Fruit fly (Drosophila melanogaster) Kc167 (cell line): ENCODE measurements around the gene CG46505.
"Not testable (repeated sequence)": the region's sequence is repeated elsewhere in the genome, so short reads cannot be mapped to it uniquely, and the experiment has no call there.

Source experiments
- Myc ChIP-seq: fragments of >200 bp; optimal IDR thresholded peaks from 2 replicates; lab custom pipeline; 2017; ENCODE audit warnings: missing external identifiers
- Sin3A ChIP-seq: fragments of >200 bp; optimal IDR thresholded peaks from 2 replicates; lab custom pipeline; 2018; ENCODE audit warnings: missing external identifiers
- h ChIP-seq: fragments of >200 bp; optimal IDR thresholded peaks from 3 replicates; lab custom pipeline; 2018; ENCODE audit warnings: missing external identifiers
- insv ChIP-seq: fragments of >200 bp; optimal IDR thresholded peaks from 3 replicates; lab custom pipeline; 2018; ENCODE audit warnings: missing external identifiers
- psq ChIP-seq: fragments of >200 bp; optimal IDR thresholded peaks from 2 replicates; lab custom pipeline; 2017; ENCODE audit warnings: missing external identifiers
- ttk ChIP-seq: sonication (Bioruptor generic); optimal IDR thresholded peaks from 2 replicates; lab custom pipeline; 2017; ENCODE audit warnings: missing external identifiers

The CG46505 gene

DNA sequence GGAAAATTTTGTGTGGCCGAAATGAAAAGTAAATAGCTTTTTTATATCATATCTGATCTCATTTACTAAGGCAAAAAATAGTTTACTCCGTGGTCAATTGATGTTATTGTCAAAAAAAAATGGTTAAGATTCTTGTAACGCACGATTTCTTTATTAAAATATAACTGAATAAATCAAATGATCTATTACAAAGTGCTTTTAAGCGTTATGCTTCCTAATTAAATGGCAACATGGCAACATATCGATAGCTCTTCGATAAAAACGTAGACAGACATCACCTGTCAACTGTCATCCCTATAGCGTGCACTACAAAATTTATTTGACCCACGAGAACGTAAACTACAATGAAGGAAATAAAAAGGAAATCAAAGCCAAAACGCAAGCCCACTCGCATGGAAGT is at the start of gene CG46505:
Gene CG46505 (plus strand): TSS at position 301 of the 400 bp plus-strand sequence.
- not testable (repeated sequence) for TF ChIP-seq insv, psq, Sin3A (lab: Kevin White, UChicago)

DNA sequence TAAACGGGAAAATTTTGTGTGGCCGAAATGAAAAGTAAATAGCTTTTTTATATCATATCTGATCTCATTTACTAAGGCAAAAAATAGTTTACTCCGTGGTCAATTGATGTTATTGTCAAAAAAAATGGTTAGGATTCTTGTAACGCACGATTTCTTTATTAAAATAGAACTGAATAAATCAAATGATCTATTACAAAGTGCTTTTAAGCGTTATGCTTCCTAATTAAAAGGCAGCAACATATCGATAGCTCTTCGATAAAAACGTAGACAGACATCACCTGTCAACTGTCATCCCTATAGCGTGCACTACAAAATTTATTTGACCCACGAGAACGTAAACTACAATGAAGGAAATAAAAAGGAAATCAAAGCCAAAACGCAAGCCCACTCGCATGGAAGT is 9.9 kb upstream of the CG46505 start, which contains the start of gene CG40813:
Gene CG40813 (plus strand): TSS at position 301 of the 400 bp plus-strand sequence.
- not testable (repeated sequence) for TF ChIP-seq Sin3A, psq, ttk (lab: Kevin White, UChicago)

DNA sequence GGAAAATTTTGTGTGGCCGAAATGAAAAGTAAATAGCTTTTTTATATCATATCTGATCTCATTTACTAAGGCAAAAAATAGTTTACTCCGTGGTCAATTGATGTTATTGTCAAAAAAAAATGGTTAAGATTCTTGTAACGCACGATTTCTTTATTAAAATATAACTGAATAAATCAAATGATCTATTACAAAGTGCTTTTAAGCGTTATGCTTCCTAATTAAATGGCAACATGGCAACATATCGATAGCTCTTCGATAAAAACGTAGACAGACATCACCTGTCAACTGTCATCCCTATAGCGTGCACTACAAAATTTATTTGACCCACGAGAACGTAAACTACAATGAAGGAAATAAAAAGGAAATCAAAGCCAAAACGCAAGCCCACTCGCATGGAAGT is 5.2 kb upstream of the CG46505 start, which contains the start of gene CG46504:
Gene CG46504 (plus strand): TSS at position 301 of the 400 bp plus-strand sequence.
- not testable (repeated sequence) for TF ChIP-seq h, Myc, insv (lab: Kevin White, UChicago)

dm6 chrX:22157587-22157986 is 4.9 kb downstream of the CG46505 start, which contains the start of gene CG46506:
TSS of gene CG46506 (plus strand) at chrX:22157887.
- not testable (repeated sequence) for TF ChIP-seq Myc, psq, ttk (lab: Kevin White, UChicago)

- TF ChIP-seq ttk, insv, h (lab: Kevin White, UChicago): not testable (repeated sequence)
These were observed 10.0 kb downstream of the CG46505 start, which contains the start of gene CG46507 for dm6 chrX:22162623-22163022. TSS of gene CG46507 (plus strand) at chrX:22162923.

DNA sequence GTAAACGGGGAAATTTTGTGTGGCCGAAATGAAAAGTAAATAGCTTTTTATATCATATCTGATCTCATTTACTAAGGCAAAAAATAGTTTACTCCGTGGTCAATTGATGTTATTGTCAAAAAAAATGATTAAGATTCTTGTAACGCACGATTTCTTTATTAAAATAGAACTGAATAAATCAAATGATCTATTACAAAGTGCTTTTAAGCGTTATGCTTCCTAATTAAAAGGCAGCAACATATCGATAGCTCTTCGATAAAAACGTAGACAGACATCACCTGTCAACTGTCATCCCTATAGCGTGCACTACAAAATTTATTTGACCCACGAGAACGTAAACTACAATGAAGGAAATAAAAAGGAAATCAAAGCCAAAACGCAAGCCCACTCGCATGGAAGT is 14.7 kb downstream of the CG46505 start, which contains the start of gene CG46508:
Gene CG46508 (plus strand): TSS at position 301 of the 400 bp plus-strand sequence.
- TF ChIP-seq Myc, psq, Sin3A (lab: Kevin White, UChicago): not testable (repeated sequence)

- not testable (repeated sequence) for TF ChIP-seq h, insv, Sin3A (lab: Kevin White, UChicago)
These were observed 19.7 kb downstream of the CG46505 start, which contains the start of gene CG46509 for dm6 chrX:22172341-22172740. TSS of gene CG46509 (plus strand) at chrX:22172641.

DNA sequence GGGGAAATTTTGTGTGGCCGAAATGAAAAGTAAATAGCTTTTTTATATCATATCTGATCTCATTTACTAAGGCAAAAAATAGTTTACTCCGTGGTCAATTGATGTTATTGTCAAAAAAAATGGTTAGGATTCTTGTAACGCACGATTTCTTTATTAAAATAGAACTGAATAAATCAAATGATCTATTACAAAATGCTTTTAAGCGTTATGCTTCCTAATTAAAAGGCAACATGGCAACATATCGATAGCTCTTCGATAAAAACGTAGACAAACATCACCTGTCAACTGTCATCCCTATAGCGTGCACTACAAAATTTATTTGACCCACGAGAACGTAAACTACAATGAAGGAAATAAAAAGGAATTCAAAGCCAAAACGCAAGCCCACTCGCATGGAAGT is 24.6 kb downstream of the CG46505 start, which contains the start of gene CG46510:
Gene CG46510 (plus strand): TSS at position 301 of the 400 bp plus-strand sequence.
- not testable (repeated sequence) for TF ChIP-seq psq, Sin3A, Myc (lab: Kevin White, UChicago)

- not testable (repeated sequence) for TF ChIP-seq Myc, insv, Sin3A (lab: Kevin White, UChicago)
These were observed 29.6 kb downstream of the CG46505 start, which contains the start of gene CG46511 for dm6 chrX:22182193-22182592. TSS of gene CG46511 (plus strand) at chrX:22182493.

DNA sequence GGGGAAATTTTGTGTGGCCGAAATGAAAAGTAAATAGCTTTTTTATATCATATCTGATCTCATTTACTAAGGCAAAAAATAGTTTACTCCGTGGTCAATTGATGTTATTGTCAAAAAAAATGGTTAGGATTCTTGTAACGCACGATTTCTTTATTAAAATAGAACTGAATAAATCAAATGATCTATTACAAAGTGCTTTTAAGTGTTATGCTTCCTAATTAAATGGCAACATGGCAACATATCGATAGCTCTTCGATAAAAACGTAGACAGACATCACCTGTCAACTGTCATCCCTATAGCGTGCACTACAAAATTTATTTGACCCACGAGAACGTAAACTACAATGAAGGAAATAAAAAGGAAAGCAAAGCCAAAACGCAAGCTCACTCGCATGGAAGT is 34.4 kb downstream of the CG46505 start, which contains the start of gene CG46512:
Gene CG46512 (plus strand): TSS at position 301 of the 400 bp plus-strand sequence.
- not testable (repeated sequence) for TF ChIP-seq h, psq, insv (lab: Kevin White, UChicago)

- TF ChIP-seq ttk, Myc, psq (lab: Kevin White, UChicago): not testable (repeated sequence)
These were observed 39.3 kb downstream of the CG46505 start, which contains the start of gene CG46513 for dm6 chrX:22191973-22192372. TSS of gene CG46513 (plus strand) at chrX:22192273.

DNA sequence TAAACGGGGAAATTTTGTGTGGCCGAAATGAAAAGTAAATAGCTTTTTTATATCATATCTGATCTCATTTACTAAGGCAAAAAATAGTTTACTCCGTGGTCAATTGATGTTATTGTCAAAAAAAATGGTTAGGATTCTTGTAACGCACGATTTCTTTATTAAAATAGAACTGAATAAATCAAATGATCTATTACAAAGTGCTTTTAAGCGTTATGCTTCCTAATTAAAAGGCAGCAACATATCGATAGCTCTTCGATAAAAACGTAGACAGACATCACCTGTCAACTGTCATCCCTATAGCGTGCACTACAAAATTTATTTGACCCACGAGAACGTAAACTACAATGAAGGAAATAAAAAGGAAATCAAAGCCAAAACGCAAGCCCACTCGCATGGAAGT is 44.2 kb downstream of the CG46505 start, which contains the start of gene CG46514:
Gene CG46514 (plus strand): TSS at position 301 of the 400 bp plus-strand sequence.
- not testable (repeated sequence) for TF ChIP-seq ttk, insv, psq (lab: Kevin White, UChicago)

DNA sequence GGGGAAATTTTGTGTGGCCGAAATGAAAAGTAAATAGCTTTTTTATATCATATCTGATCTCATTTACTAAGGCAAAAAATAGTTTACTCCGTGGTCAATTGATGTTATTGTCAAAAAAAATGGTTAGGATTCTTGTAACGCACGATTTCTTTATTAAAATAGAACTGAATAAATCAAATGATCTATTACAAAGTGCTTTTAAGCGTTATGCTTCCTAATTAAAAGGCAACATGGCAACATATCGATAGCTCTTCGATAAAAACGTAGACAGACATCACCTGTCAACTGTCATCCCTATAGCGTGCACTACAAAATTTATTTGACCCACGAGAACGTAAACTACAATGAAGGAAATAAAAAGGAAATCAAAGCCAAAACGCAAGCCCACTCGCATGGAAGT is 49.2 kb downstream of the CG46505 start, which contains the start of gene CG46515:
Gene CG46515 (plus strand): TSS at position 301 of the 400 bp plus-strand sequence.
- TF ChIP-seq h, ttk, Sin3A (lab: Kevin White, UChicago): not testable (repeated sequence)
